Worm (Caenorhabditis elegans): ENCODE data around the gene fbxc-28.

- TF ChIP-seq mdl-1 (tag; optimal IDR thresholded peaks at IDR 0.05) (no peak), elt-3 (tag; optimal IDR thresholded peaks at IDR 0.05) (no peak), C16A3.4 (tag; optimal IDR thresholded peaks at IDR 0.05) (no peak), nhr-77 (tag; optimal IDR thresholded peaks at IDR 0.05) (no peak), tbx-2 (tag; optimal IDR thresholded peaks at IDR 0.05) (no peak), nhr-76 (tag; optimal IDR thresholded peaks at IDR 0.05) (no peak), jun-1 (tag; optimal IDR thresholded peaks at IDR 0.05) (no peak), unc-86 (tag; optimal IDR thresholded peaks at IDR 0.05) (no peak), C34B4.2 (tag; optimal IDR thresholded peaks at IDR 0.05) (no peak), zip-4 (GFP tag; optimal IDR thresholded peaks at IDR 0.05) (no peak)
Observed at ce11 chrII:937265-937664, 13.6 kb downstream of the fbxc-28 start.

Data from whole organism, L1 larva.